Worm (Caenorhabditis elegans): ENCODE results near the gene C27A7.3.
"Not testable (repeated sequence)": the region's sequence is repeated elsewhere in the genome, so short reads cannot be mapped to it uniquely, and the experiment has no call there.

C27A7.3 gene

ce11 chrV:12140625-12141024, at the start of gene C27A7.3:
C27A7.3 (plus strand) TSS chrV:12140925.
- TF ChIP-seq unc-62 (GFP tag; optimal IDR thresholded peaks at IDR 0.05), result no peak

ce11 chrV:12091759-12092158, 49.0 kb upstream of the C27A7.3 start, which contains the start of gene nhr-206:
nhr-206 (plus strand) TSS chrV:12092006.
- no peak for TF ChIP-seq unc-62 (GFP tag; optimal IDR thresholded peaks at IDR 0.05)

ce11 chrV:12094030-12094429, 46.7 kb upstream of the C27A7.3 start, which contains the start of gene nhr-208:
nhr-208 (plus strand) TSS chrV:12094317.
- TF ChIP-seq unc-62 (GFP tag; optimal IDR thresholded peaks at IDR 0.05), result no peak

- no peak for TF ChIP-seq unc-62 (GFP tag; optimal IDR thresholded peaks at IDR 0.05)
These were observed 44.9 kb upstream of the C27A7.3 start, which contains the start of gene nhr-207 for ce11 chrV:12095865-12096264. nhr-207 (plus strand) TSS chrV:12096146.

- TF ChIP-seq unc-62 (GFP tag; optimal IDR thresholded peaks at IDR 0.05), result no peak
These were observed 42.6 kb upstream of the C27A7.3 start, which contains the start of gene nhr-209 for ce11 chrV:12098123-12098522. nhr-209 (plus strand) TSS chrV:12098149.

ce11 chrV:12100794-12101343, 39.9 kb upstream of the C27A7.3 start, which contains the start of gene nhr-154:
nhr-154 (plus strand) TSS chrV:12101293.
- no peak for TF ChIP-seq unc-62 (GFP tag; optimal IDR thresholded peaks at IDR 0.05)

- TF ChIP-seq unc-62 (GFP tag; optimal IDR thresholded peaks at IDR 0.05), result no peak
These were observed 36.8 kb upstream of the C27A7.3 start, which contains the start of gene nhr-153 for ce11 chrV:12103920-12104319. nhr-153 (plus strand) TSS chrV:12104220.

ce11 chrV:12106841-12107240, 33.9 kb upstream of the C27A7.3 start, which contains the start of gene nhr-136:
nhr-136 (plus strand) TSS chrV:12107141.
- TF ChIP-seq unc-62 (GFP tag; optimal IDR thresholded peaks at IDR 0.05), result no peak

ce11 chrV:12111452-12111851, 29.3 kb upstream of the C27A7.3 start, which contains the start of gene lhpp-1:
lhpp-1 (minus strand) TSS chrV:12111805.
- TF ChIP-seq unc-62 (GFP tag; optimal IDR thresholded peaks at IDR 0.05), result no peak

- TF ChIP-seq unc-62 (GFP tag; optimal IDR thresholded peaks at IDR 0.05), result no peak
These were observed 27.0 kb upstream of the C27A7.3 start for ce11 chrV:12113726-12114125.

- TF ChIP-seq unc-62 (GFP tag; optimal IDR thresholded peaks at IDR 0.05), result no peak
These were observed 26.0 kb upstream of the C27A7.3 start, which contains the start of gene spin-1 for ce11 chrV:12114693-12115092. spin-1 (plus strand) TSS chrV:12114993.

ce11 chrV:12115150-12115549, 25.6 kb upstream of the C27A7.3 start:
- TF ChIP-seq unc-62 (GFP tag; optimal IDR thresholded peaks at IDR 0.05), result no peak

ce11 chrV:12117567-12118053, 23.1 kb upstream of the C27A7.3 start, which contains the start of gene C13C4.8:
C13C4.8 (plus strand) TSS chrV:12118003.
- TF ChIP-seq unc-62 (GFP tag; optimal IDR thresholded peaks at IDR 0.05), result no peak

ce11 chrV:12120381-12120780, 20.3 kb upstream of the C27A7.3 start, which contains the start of gene C13C4.7:
C13C4.7 (minus strand) TSS chrV:12120481.
- TF ChIP-seq unc-62 (GFP tag; optimal IDR thresholded peaks at IDR 0.05), result no peak

ce11 chrV:12121274-12121673, 19.5 kb upstream of the C27A7.3 start, which contains the start of gene C13C4.6:
C13C4.6 (plus strand) TSS chrV:12121574.
- no peak for TF ChIP-seq unc-62 (GFP tag; optimal IDR thresholded peaks at IDR 0.05)

- not testable (repeated sequence) for TF ChIP-seq unc-62 (GFP tag; optimal IDR thresholded peaks at IDR 0.05)
These were observed 10.0 kb upstream of the C27A7.3 start, which contains the start of gene C27A7.6 for ce11 chrV:12130688-12131087. C27A7.6 (minus strand) TSS chrV:12130788.

ce11 chrV:12131157-12131556, 9.6 kb upstream of the C27A7.3 start, which contains the start of gene enpp-1:
enpp-1 (plus strand) TSS chrV:12131457.
- TF ChIP-seq unc-62 (GFP tag; optimal IDR thresholded peaks at IDR 0.05), result not testable (repeated sequence)

Measured in whole organism, dauer.